Fruit fly (Drosophila melanogaster) whole organism, larva: ENCODE results near the gene Caper.

Experiments
- noc ChIP-seq: fragments of 200-800 bp; sonication (Bioruptor generic); optimal IDR thresholded peaks from 3 replicates; lab custom pipeline; 2019; ENCODE audit warnings: missing biosample characterization, mild to moderate bottlenecking, missing genetic modification characterization, moderate library complexity

The Caper gene

dm6 chr2L:7033100-7033675 is 667 bp downstream of the Caper start:
- TF ChIP-seq noc (tag; lab: Kevin White, UChicago), result no peak

dm6 chr2L:7037773-7038327 is 5.3 kb downstream of the Caper start, which contains the start of gene milt:
milt (plus strand) TSS chr2L:7037823.
- no peak for TF ChIP-seq noc (tag; lab: Kevin White, UChicago)

- TF ChIP-seq noc (tag; lab: Kevin White, UChicago), result no peak
Measured at dm6 chr2L:7038404-7039341, 6.2 kb downstream of the Caper start.

dm6 chr2L:7039342-7039684 is 6.8 kb downstream of the Caper start:
- peak; percentile 72 for TF ChIP-seq noc (tag; lab: Kevin White, UChicago)

- TF ChIP-seq noc (tag; lab: Kevin White, UChicago), result peak; percentile 64
Measured at dm6 chr2L:7042150-7042811, 9.8 kb downstream of the Caper start.

dm6 chr2L:7043039-7043905 is 10.8 kb downstream of the Caper start:
- peak; percentile 46 for TF ChIP-seq noc (tag; lab: Kevin White, UChicago)

dm6 chr2L:7047703-7048102 is 15.2 kb downstream of the Caper start:
- TF ChIP-seq noc (tag; lab: Kevin White, UChicago), result peak; percentile 67

dm6 chr2L:7049009-7049647 is 16.6 kb downstream of the Caper start:
- TF ChIP-seq noc (tag; lab: Kevin White, UChicago), result peak; percentile 60

dm6 chr2L:7049680-7050289 is 17.3 kb downstream of the Caper start:
- TF ChIP-seq noc (tag; lab: Kevin White, UChicago), result no peak

dm6 chr2L:7050492-7051182 is 18.1 kb downstream of the Caper start:
- TF ChIP-seq noc (tag; lab: Kevin White, UChicago), result no peak

dm6 chr2L:7051740-7052139 is 19.2 kb downstream of the Caper start:
- no peak for TF ChIP-seq noc (tag; lab: Kevin White, UChicago)

- no peak for TF ChIP-seq noc (tag; lab: Kevin White, UChicago)
Measured at dm6 chr2L:7056189-7056926, 23.8 kb downstream of the Caper start, which contains the start of gene Mnn1. Mnn1 (plus strand) TSS chr2L:7056301.

- TF ChIP-seq noc (tag; lab: Kevin White, UChicago), result no peak
Measured at dm6 chr2L:7060751-7061150, 28.2 kb downstream of the Caper start, which contains the start of gene Mst27D. Mst27D (minus strand) TSS chr2L:7060851.
